Worm (Caenorhabditis elegans) whole organism, L1 larva: Measurements from ENCODE around the gene Y69F12A.1.

Source experiments
- C34B4.2 ChIP-seq: sonication (generic microtip); optimal IDR thresholded peaks from 2 replicates; lab custom pipeline; 2017; ENCODE audit warnings: mild to moderate bottlenecking, missing genetic modification characterization, missing compliant biosample characterization
- F16B12.6 ChIP-seq: fragments of 150-350 bp; optimal IDR thresholded peaks from 2 replicates; lab custom pipeline; 2014; ENCODE audit warnings: missing biosample characterization, missing genetic modification characterization
- ceh-8 ChIP-seq: fragments of 200-800 bp; sonication (Bioruptor generic); optimal IDR thresholded peaks from 2 replicates; lab custom pipeline; 2018; ENCODE audit warnings: mild to moderate bottlenecking, missing genetic modification characterization, moderate library complexity, missing compliant biosample characterization
- ceh-88 ChIP-seq: fragments of 200-800 bp; sonication (Bioruptor generic); IDR thresholded peaks from 2 replicates; pipeline ENCODE4 v1.3.6; 2022; ENCODE audit warnings: missing genetic modification characterization, missing compliant biosample characterization
- ceh-90 ChIP-seq: sonication (generic microtip); optimal IDR thresholded peaks from 2 replicates; lab custom pipeline; 2016; ENCODE audit warnings: missing genetic modification characterization, missing compliant biosample characterization
- dsc-1 ChIP-seq: sonication (generic microtip); optimal IDR thresholded peaks from 2 replicates; lab custom pipeline; 2016; ENCODE audit warnings: mild to moderate bottlenecking, missing genetic modification characterization, missing compliant biosample characterization
- egl-27 ChIP-seq, 2 experiments: fragments of 150-350 bp in 1 of 2; sonication (generic microtip); optimal IDR thresholded peaks; 3 replicates each; lab custom pipeline; 2017 to 2018; ENCODE audit warnings: missing biosample characterization in 2 of 2, missing genetic modification characterization in 2 of 2, missing genetic modification reagents in 2 of 2
- elt-2 ChIP-seq: sonication (generic microtip); optimal IDR thresholded peaks from 2 replicates; lab custom pipeline; 2016; ENCODE audit warnings: missing genetic modification characterization, mild to moderate bottlenecking, inconsistent platforms, missing compliant biosample characterization, missing genetic modification reagents
- fkh-10 ChIP-seq: sonication (generic microtip); optimal IDR thresholded peaks from 2 replicates; lab custom pipeline; 2017; ENCODE audit warnings: missing biosample characterization, missing genetic modification reagents, missing genetic modification characterization
- grh-1 ChIP-seq: fragments of 200-800 bp; sonication (Bioruptor generic); IDR thresholded peaks from 2 replicates; pipeline ENCODE4 v1.3.6; 2022; ENCODE audit warnings: missing genetic modification reagents, missing genetic modification characterization, missing compliant biosample characterization
- hlh-4 ChIP-seq: sonication (generic microtip); optimal IDR thresholded peaks from 2 replicates; lab custom pipeline; 2016; ENCODE audit warnings: mild to moderate bottlenecking, missing genetic modification characterization, missing compliant biosample characterization
- jun-1 ChIP-seq: fragments of 150-350 bp; optimal IDR thresholded peaks from 2 replicates; lab custom pipeline; 2014; ENCODE audit warnings: missing biosample characterization, missing genetic modification reagents, missing genetic modification characterization
- lin-13 ChIP-seq: fragments of 150-350 bp; optimal IDR thresholded peaks from 2 replicates; lab custom pipeline; 2014; ENCODE audit warnings: missing biosample characterization, missing genetic modification reagents, missing genetic modification characterization
- lin-15B ChIP-seq: fragments of 150-350 bp; sonication (generic microtip); optimal IDR thresholded peaks from 3 replicates; lab custom pipeline; 2014; ENCODE audit warnings: missing biosample characterization, missing genetic modification characterization
- lin-35 ChIP-seq, 2 experiments: fragments of 150-350 bp; optimal IDR thresholded peaks; 2 replicates each; lab custom pipeline; 2014; ENCODE audit warnings: missing biosample characterization in 2 of 2, missing genetic modification characterization in 2 of 2, missing genetic modification reagents in 2 of 2
- lir-3 ChIP-seq: sonication (generic microtip); optimal IDR thresholded peaks from 2 replicates; lab custom pipeline; 2016; ENCODE audit warnings: mild to moderate bottlenecking, missing genetic modification characterization, moderate library complexity, missing compliant biosample characterization; ENCODE audit not compliant: poor library complexity
- lsy-2 ChIP-seq, 2 experiments: fragments of 150-350 bp; optimal IDR thresholded peaks; 2 replicates each; lab custom pipeline; 2014; ENCODE audit warnings: missing biosample characterization in 2 of 2, missing genetic modification characterization in 2 of 2
- mdl-1 ChIP-seq, 2 experiments: fragments of 150-350 bp; optimal IDR thresholded peaks; 2 replicates each; lab custom pipeline; 2014 to 2017; ENCODE audit warnings: missing biosample characterization in 2 of 2, missing genetic modification characterization in 2 of 2, inconsistent platforms in 1 of 2
- mep-1 ChIP-seq: fragments of 150-350 bp; optimal IDR thresholded peaks from 2 replicates; lab custom pipeline; 2014; ENCODE audit warnings: missing biosample characterization, missing genetic modification characterization
- nhr-11 ChIP-seq: fragments of 150-350 bp; optimal IDR thresholded peaks from 2 replicates; lab custom pipeline; 2014; ENCODE audit warnings: missing biosample characterization, missing genetic modification characterization
- nhr-237 ChIP-seq: fragments of 150-350 bp; optimal IDR thresholded peaks from 2 replicates; lab custom pipeline; 2014; ENCODE audit warnings: missing biosample characterization, missing genetic modification characterization
- nhr-47 ChIP-seq: sonication (generic microtip); optimal IDR thresholded peaks from 2 replicates; lab custom pipeline; 2016; ENCODE audit warnings: mild to moderate bottlenecking, missing genetic modification characterization, moderate library complexity, missing compliant biosample characterization
- nhr-71 ChIP-seq: sonication (generic microtip); optimal IDR thresholded peaks from 2 replicates; lab custom pipeline; 2016; ENCODE audit warnings: mild to moderate bottlenecking, missing genetic modification characterization, moderate library complexity, missing compliant biosample characterization
- nhr-77 ChIP-seq: fragments of 150-350 bp; optimal IDR thresholded peaks from 2 replicates; lab custom pipeline; 2014; ENCODE audit warnings: missing biosample characterization, missing genetic modification characterization
- nhr-85 ChIP-seq: sonication (generic microtip); peaks from one replicate; lab custom pipeline; 2016; ENCODE audit warnings: missing genetic modification characterization, inconsistent platforms, missing compliant biosample characterization
- pag-3 ChIP-seq: sonication (generic microtip); optimal IDR thresholded peaks from 2 replicates; lab custom pipeline; 2017; ENCODE audit warnings: missing genetic modification characterization, mild to moderate bottlenecking, missing compliant biosample characterization, antibody characterized with exemption, borderline replicate concordance; ENCODE audit not compliant: insufficient read depth
- pqm-1 ChIP-seq: sonication (generic microtip); optimal IDR thresholded peaks from 3 replicates; lab custom pipeline; 2017; ENCODE audit warnings: missing biosample characterization, missing genetic modification characterization
- rnt-1 ChIP-seq: sonication (generic microtip); optimal IDR thresholded peaks from 2 replicates; lab custom pipeline; 2016; ENCODE audit warnings: mild to moderate bottlenecking, missing genetic modification characterization, moderate library complexity, missing compliant biosample characterization
- skn-1 ChIP-seq: fragments of 150-350 bp; optimal IDR thresholded peaks from 2 replicates; lab custom pipeline; 2014; ENCODE audit warnings: missing biosample characterization, missing genetic modification characterization
- snu-23 ChIP-seq: sonication (generic microtip); optimal IDR thresholded peaks from 2 replicates; lab custom pipeline; 2016; ENCODE audit warnings: missing genetic modification characterization, missing compliant biosample characterization
- sox-4 ChIP-seq: sonication (generic microtip); optimal IDR thresholded peaks from 2 replicates; lab custom pipeline; 2016; ENCODE audit warnings: missing genetic modification characterization, missing compliant biosample characterization
- unc-86 ChIP-seq: sonication (generic microtip); optimal IDR thresholded peaks from 2 replicates; lab custom pipeline; 2016; ENCODE audit warnings: missing genetic modification characterization, missing compliant biosample characterization
- unc-98 ChIP-seq: fragments of 200-800 bp; sonication (Bioruptor generic); IDR thresholded peaks from 2 replicates; pipeline ENCODE4 v1.3.6; 2022; ENCODE audit warnings: missing genetic modification characterization, missing compliant biosample characterization
- vab-15 ChIP-seq: sonication (generic microtip); optimal IDR thresholded peaks from 2 replicates; lab custom pipeline; 2017; ENCODE audit warnings: missing genotype, mild to moderate bottlenecking, missing genetic modification characterization, missing compliant biosample characterization
- ztf-11 ChIP-seq, 2 experiments: sonication (generic microtip); optimal IDR thresholded peaks; 2 replicates each; lab custom pipeline; 2016 to 2017; ENCODE audit warnings: missing genetic modification characterization in 2 of 2, missing biosample characterization in 1 of 2, missing compliant biosample characterization in 1 of 2

Y69F12A.1 gene

DNA sequence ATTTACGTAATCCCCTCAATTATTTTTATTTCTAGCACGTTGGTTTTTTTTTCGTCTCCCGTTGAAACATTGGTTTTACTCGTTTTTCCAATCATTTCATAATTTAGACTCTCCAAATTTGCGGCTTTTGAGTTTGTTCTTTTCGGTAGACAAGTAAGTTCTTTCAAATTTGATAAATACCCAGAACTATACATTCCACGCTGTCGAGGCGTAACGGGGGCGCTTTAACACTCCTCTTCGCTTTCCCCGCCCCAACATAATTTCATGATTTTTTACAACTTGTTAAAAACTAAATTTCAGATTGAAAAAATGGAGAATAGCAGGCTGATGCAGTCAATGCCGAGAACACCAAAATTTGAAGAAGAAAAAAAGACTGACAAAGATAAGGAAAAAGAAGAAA is at the start of gene Y69F12A.1:
Gene Y69F12A.1 (plus strand): TSS at position 301 of the 400 bp plus-strand sequence.
- TF ChIP-seq vab-15 (tag; lab: Kevin White, UChicago) = no peak
- no peak for TF ChIP-seq ceh-8 (GFP tag; lab: Kevin White, UChicago)
- no peak for TF ChIP-seq pag-3 (tag; lab: Kevin White, UChicago)
- TF ChIP-seq fkh-10 (GFP tag; lab: Kevin White, UChicago) = no peak
- TF ChIP-seq lin-15B (tag; lab: Kevin White, UChicago) = no peak
- TF ChIP-seq mep-1 (tag; lab: Kevin White, UChicago) = no peak
- TF ChIP-seq mdl-1 (tag; optimal IDR thresholded peaks at IDR 0.05; lab: Kevin White, UChicago) = no peak
- no peak for TF ChIP-seq nhr-71 (tag; lab: Kevin White, UChicago)
- TF ChIP-seq nhr-11 (tag; lab: Kevin White, UChicago) = no peak
- TF ChIP-seq, all 84 proteins: peak for 0

DNA sequence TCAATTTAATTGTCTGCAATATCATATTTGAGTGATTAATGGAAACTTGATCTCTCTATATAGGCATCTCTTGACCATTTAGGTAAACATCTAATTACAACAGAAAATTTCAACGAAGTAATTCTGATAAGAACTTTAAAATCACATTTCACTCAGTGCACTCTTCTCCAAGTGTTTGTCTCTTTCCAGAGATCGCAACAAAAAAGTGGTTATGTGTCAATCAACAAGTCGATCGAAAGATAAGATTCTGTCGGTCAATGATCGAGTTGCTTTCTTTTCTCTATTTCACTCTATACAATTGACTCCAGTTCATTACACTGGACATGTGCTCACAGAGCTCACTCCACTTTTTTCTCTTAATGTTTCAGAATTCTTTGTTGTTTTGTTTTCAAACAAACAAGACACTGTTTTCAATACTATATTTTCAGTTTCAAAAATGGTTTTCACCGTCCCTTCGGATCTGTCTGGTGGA is 3.1 kb upstream of the Y69F12A.1 start, which contains the start of gene alh-12:
Gene alh-12 (plus strand): TSS at position 422 of the 472 bp plus-strand sequence.
- TF ChIP-seq lir-3 (tag; lab: Kevin White, UChicago) (no peak), rnt-1 (tag; lab: Kevin White, UChicago) (peak; percentile 21), lin-35 (GFP tag; optimal IDR thresholded peaks at IDR 0.05; lab: Kevin White, UChicago) (peak in 1 of 2 experiments; percentile 19), elt-2 (tag; lab: Kevin White, UChicago) (peak; percentile 63), grh-1 (GFP tag; lab: Robert Waterston, UW) (no peak), snu-23 (GFP tag; lab: Kevin White, UChicago) (peak; percentile 4), nhr-71 (tag; lab: Kevin White, UChicago) (peak; percentile 27), egl-27 (tag; optimal IDR thresholded peaks at IDR 0.05; lab: Kevin White, UChicago) (no peak), lsy-2 (tag; optimal IDR thresholded peaks at IDR 0.05; lab: Kevin White, UChicago) (peak in 1 of 2 experiments; percentile 21)

DNA sequence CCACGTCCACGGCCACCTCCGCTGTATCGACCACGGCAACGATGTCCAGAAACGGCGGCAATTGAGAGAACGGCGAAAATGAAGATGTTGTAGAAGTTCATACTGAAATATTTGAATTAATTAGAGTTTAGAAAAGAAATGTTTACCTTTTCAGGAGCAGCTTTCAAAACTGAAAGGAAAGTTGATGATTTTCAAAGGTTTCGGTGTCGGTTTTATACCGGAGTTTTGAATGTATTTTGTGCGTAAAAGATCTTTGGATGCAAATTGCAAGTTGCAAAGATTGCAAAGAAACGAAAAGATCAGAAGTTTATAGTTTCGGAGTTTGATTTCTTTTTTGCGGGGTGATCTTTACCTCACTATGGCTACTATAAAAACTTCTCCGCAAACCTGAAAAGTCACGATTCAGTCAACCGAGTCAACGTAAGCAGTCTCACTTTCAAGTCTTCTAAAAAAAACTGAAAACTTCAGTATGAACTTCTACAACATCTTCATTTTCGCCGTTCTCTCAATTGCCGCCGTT is 2.2 kb downstream of the Y69F12A.1 start, which contains the start of the genes fipr-19 and fipr-18:
Gene fipr-19 (minus strand): TSS at position 101 of the 520 bp plus-strand sequence.
Gene fipr-18 (plus strand): TSS at position 470 of the 520 bp plus-strand sequence.
- TF ChIP-seq mep-1 (tag; lab: Kevin White, UChicago) (no peak), egl-27 (tag; optimal IDR thresholded peaks at IDR 0.05; lab: Kevin White, UChicago) (no peak), skn-1 (tag; lab: Kevin White, UChicago) (no peak), C34B4.2 (tag; lab: Kevin White, UChicago) (no peak), lsy-2 (tag; optimal IDR thresholded peaks at IDR 0.05; lab: Kevin White, UChicago) (no peak), F16B12.6 (no peak), ceh-90 (no peak), unc-86 (tag; lab: Kevin White, UChicago) (no peak), ztf-11 (tag; optimal IDR thresholded peaks at IDR 0.05; lab: Kevin White, UChicago) (no peak), ceh-88 (GFP tag; lab: Robert Waterston, UW) (no peak), pqm-1 (tag; lab: Kevin White, UChicago) (no peak), jun-1 (tag; lab: Kevin White, UChicago) (no peak), dsc-1 (no peak), nhr-77 (tag; lab: Kevin White, UChicago) (no peak)

DNA sequence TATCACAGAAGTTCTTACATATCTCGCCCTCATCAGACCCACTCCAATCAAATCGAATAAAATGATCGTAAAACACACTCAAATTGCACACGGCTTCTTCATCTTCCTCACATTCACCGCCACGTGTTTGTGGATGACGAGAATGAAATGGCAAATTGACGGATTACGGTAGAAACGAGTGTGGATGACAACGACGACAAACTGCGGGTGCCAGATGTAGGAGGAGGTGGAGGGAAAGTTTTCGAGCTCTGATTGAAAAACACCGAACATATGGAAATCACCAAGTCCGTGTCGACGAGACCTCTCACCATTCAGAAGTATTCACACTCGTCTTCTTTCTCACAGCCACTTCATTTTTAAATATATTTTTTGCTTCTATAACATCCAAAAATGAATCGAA is 3.3 kb downstream of the Y69F12A.1 start, which contains the start of gene mls-1:
Gene mls-1 (plus strand): TSS at position 324 of the 400 bp plus-strand sequence.
- no peak for TF ChIP-seq hlh-4
- TF ChIP-seq nhr-85 (tag; lab: Kevin White, UChicago) = no peak
- no peak for TF ChIP-seq snu-23 (GFP tag; lab: Kevin White, UChicago)
- TF ChIP-seq dsc-1 = peak; percentile 83
- no peak for TF ChIP-seq nhr-47 (tag; lab: Kevin White, UChicago)

DNA sequence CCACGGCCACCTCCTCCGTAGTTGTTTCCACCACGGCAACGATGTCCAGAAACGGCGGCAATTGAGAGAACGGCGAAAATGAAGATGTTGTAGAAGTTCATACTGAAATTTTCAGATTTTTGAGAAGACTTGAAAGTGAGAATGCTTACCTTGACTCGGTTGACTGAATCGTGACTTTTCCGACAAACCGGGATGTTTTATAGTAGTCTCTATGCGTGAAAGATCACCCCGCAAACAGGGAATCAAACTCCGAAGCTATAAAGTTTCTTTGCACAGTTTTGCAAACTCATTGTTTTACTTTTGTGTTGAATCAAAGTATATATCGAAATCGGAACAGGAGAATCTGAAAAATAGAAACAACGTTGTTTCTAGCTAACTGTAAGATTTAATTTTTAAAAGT is 5.6 kb downstream of the Y69F12A.1 start, which contains the start of gene fipr-20:
Gene fipr-20 (minus strand): TSS at position 101 of the 400 bp plus-strand sequence.
- TF ChIP-seq nhr-237 (no peak), elt-2 (tag; lab: Kevin White, UChicago) (no peak), lin-13 (GFP tag; lab: Kevin White, UChicago) (no peak), dsc-1 (no peak), sox-4 (tag; lab: Kevin White, UChicago) (no peak), unc-98 (GFP tag; lab: Robert Waterston, UW) (no peak)
- TF ChIP-seq, all 84 proteins: peak for 0
